Fruit fly (Drosophila melanogaster) whole organism: ENCODE results near the gene CG14079.

Experiments
- CG8478 ChIP-seq: fragments of >200 bp; optimal IDR thresholded peaks from 2 replicates; lab custom pipeline; 2018; ENCODE audit warnings: inconsistent platforms
- EcR ChIP-seq, 2 experiments: fragments of >200 bp; optimal IDR thresholded peaks; 2 replicates each; lab custom pipeline; 2017; ENCODE audit warnings: missing biosample characterization in 2 of 2, missing genetic modification characterization in 2 of 2, missing genetic modification reagents in 2 of 2
- pan ChIP-seq: fragments of >200 bp; optimal IDR thresholded peaks from 2 replicates; lab custom pipeline; 2017

- TF ChIP-seq pan (lab: Kevin White, UChicago) (no peak), CG8478 (lab: Kevin White, UChicago) (no peak), EcR (GFP tag; optimal IDR thresholded peaks at IDR 0.05; lab: Kevin White, UChicago) (no peak)
Observed at dm6 chr3L:19097102-19097501, 697 bp upstream of the CG14079 start.
